Worm (Caenorhabditis elegans) whole organism, L1 larva: ENCODE results near the gene evl-20.

Experiments used
- blmp-1 ChIP-seq: fragments of 150-350 bp; optimal IDR thresholded peaks from 2 replicates; lab custom pipeline; 2014; ENCODE audit warnings: missing biosample characterization, missing genetic modification characterization
- nhr-90 ChIP-seq: sonication (generic microtip); optimal IDR thresholded peaks from 2 replicates; lab custom pipeline; 2016; ENCODE audit warnings: mild to moderate bottlenecking, missing genetic modification characterization, missing compliant biosample characterization; ENCODE audit not compliant: poor library complexity
- zag-1 ChIP-seq: fragments of 150-350 bp; optimal IDR thresholded peaks from 2 replicates; lab custom pipeline; 2014; ENCODE audit warnings: missing biosample characterization, missing genetic modification characterization

ce11 chrII:8488123-8488522, 44.0 kb downstream of the evl-20 start:
- TF ChIP-seq nhr-90 (tag; lab: Kevin White, UChicago) (no peak), blmp-1 (no peak), zag-1 (no peak)
